Worm (Caenorhabditis elegans) whole organism, midembryonic: Measurements from ENCODE around the gene Y51H4A.1.
A peak's percentile ranks its signal among the peaks of the same experiment; 100 is the strongest.
"Not testable (repeated sequence)": the region's sequence is repeated elsewhere in the genome, so short reads cannot be mapped to it uniquely, and the experiment has no call there.

Source experiments
- T22C8.4 ChIP-seq: fragments of 200-800 bp; sonication (Bioruptor generic); IDR thresholded peaks from 2 replicates; pipeline ENCODE4 v1.3.6; 2022; ENCODE audit warnings: missing genetic modification characterization, missing compliant biosample characterization
- cog-1 ChIP-seq: sonication (generic microtip); optimal IDR thresholded peaks from 2 replicates; lab custom pipeline; 2016; ENCODE audit warnings: missing genetic modification characterization, missing compliant biosample characterization
- flt-1 ChIP-seq: fragments of 200-800 bp; sonication (Bioruptor generic); IDR thresholded peaks from 2 replicates; pipeline ENCODE4 v1.3.6; 2022; ENCODE audit warnings: missing genetic modification characterization, missing compliant biosample characterization
- klf-2 ChIP-seq: fragments of 200-800 bp; sonication (Bioruptor generic); conservative IDR thresholded peaks from 2 replicates; pipeline ENCODE4 v1.3.6; 2022; ENCODE audit warnings: missing genetic modification reagents, missing genetic modification characterization, missing compliant biosample characterization
- med-1 ChIP-seq: sonication (generic microtip); optimal IDR thresholded peaks from 2 replicates; lab custom pipeline; 2017; ENCODE audit warnings: missing genetic modification characterization, mild to moderate bottlenecking, missing compliant biosample characterization, antibody characterized with exemption, missing genetic modification reagents; ENCODE audit not compliant: insufficient read depth
- ref-1 ChIP-seq: fragments of 200-800 bp; sonication (Bioruptor generic); conservative IDR thresholded peaks from 2 replicates; pipeline ENCODE4 v1.3.6; 2022; ENCODE audit warnings: missing genetic modification reagents, missing genetic modification characterization, missing compliant biosample characterization
- tab-1 ChIP-seq: fragments of 200-800 bp; sonication (Bioruptor generic); IDR thresholded peaks from 2 replicates; pipeline ENCODE4 v1.3.6; 2022; ENCODE audit warnings: missing genetic modification characterization, missing compliant biosample characterization
- ztf-23 ChIP-seq: fragments of 200-800 bp; sonication (Bioruptor generic); IDR thresholded peaks from 2 replicates; pipeline ENCODE4 v1.3.6; 2022; ENCODE audit warnings: missing genetic modification reagents, missing genetic modification characterization, missing compliant biosample characterization
- ztf-29 ChIP-seq: fragments of 200-800 bp; sonication (Bioruptor generic); IDR thresholded peaks from 2 replicates; pipeline ENCODE4 v1.3.6; 2022; ENCODE audit warnings: missing genetic modification reagents, missing genetic modification characterization, missing compliant biosample characterization

The Y51H4A.1 gene

DNA sequence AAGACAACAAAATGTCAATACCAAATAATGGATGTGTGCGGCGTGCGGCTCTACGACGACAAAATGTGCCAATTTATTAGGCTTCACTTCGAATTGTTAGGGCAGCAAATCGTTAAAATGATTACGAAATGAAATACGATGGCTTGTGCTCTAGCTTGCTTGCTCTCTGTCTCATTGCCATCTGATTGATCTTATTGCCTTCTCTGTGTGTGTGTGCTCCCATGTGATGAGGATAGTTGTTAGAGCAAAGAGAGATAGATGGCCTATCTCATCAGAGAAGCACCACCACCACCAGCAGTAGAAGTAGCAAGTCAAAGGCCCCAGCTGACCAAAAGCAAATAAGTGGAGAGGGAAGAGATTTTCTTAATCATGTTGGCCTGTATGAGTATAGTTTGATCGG is 19.4 kb upstream of the Y51H4A.1 start:
- TF ChIP-seq med-1 (GFP tag; lab: Kevin White, UChicago): no peak
- TF ChIP-seq T22C8.4 (GFP tag; lab: Robert Waterston, UW): no peak
- TF ChIP-seq tab-1 (GFP tag; lab: Robert Waterston, UW): no peak
- TF ChIP-seq cog-1 (tag; lab: Kevin White, UChicago): no peak
- TF ChIP-seq ref-1 (GFP tag; lab: Robert Waterston, UW): no peak

DNA sequence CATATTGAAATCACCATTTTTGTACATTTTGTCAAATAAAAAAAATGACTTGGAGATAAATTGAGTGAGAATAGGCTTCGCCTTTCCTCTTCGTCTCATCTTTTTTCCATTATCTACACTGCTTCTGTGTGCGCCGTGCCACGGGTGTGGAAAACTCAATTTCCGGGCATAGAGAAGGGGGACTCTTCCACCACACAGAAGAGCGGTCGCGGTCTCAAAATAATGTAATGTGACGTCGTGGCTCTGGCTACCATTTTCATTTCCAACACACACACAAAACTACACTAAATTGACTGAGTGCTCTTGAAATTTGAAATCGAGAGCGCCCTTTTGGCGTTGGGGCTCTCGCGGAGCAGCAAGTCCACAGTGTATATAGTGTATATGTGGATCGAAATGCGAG is 16.9 kb upstream of the Y51H4A.1 start:
- no peak for TF ChIP-seq med-1 (GFP tag; lab: Kevin White, UChicago)

DNA sequence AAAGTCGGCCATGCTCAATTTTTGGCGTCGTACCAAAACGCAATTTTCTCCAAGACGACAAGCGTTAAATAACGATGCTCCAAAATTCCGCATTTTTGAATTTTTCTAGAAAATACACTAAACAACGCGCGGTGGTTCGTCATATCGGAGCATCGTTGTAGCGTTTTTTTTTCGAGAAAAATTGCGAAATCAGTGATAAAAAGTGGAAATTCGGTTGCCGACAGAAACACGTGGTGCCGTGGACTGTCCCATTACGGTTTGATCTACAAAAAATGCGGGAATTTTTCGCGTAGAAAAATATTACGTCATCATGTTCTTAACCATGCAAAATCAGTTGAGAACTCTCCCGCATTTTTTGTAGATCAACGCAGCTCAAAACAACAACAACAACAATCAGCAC is 15.8 kb upstream of the Y51H4A.1 start:
- TF ChIP-seq med-1 (GFP tag; lab: Kevin White, UChicago): no peak

DNA sequence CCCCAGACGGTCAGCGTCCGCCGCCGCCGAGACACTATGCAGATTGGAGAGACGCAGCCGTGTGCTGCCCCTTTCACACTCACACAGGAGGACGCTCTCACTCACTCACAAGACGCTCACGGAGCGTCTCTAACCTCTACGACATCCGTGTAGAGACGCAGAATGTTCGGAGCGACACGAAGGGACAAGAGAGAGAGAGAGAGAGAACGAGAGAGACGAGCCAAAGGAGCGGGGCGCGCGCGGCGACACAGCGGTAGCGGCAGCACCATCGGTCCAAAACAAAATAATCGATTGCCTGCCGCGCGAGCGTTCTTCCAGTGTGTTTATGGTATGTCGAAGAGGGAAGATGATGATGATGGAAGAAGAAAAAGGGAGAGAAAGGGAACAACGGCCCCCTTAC is 15.2 kb upstream of the Y51H4A.1 start:
- TF ChIP-seq ztf-29 (GFP tag; lab: Robert Waterston, UW) (no peak; the same call in 1 of the 2 replicates), klf-2 (GFP tag; lab: Robert Waterston, UW) (no peak), flt-1 (peak; percentile 80; the same call in 1 of the 2 replicates), med-1 (GFP tag; lab: Kevin White, UChicago) (no peak), ztf-23 (no peak; the same call in 1 of the 2 replicates), ref-1 (GFP tag; lab: Robert Waterston, UW) (no peak), cog-1 (tag; lab: Kevin White, UChicago) (peak; percentile 87), T22C8.4 (GFP tag; lab: Robert Waterston, UW) (peak; percentile 80)

DNA sequence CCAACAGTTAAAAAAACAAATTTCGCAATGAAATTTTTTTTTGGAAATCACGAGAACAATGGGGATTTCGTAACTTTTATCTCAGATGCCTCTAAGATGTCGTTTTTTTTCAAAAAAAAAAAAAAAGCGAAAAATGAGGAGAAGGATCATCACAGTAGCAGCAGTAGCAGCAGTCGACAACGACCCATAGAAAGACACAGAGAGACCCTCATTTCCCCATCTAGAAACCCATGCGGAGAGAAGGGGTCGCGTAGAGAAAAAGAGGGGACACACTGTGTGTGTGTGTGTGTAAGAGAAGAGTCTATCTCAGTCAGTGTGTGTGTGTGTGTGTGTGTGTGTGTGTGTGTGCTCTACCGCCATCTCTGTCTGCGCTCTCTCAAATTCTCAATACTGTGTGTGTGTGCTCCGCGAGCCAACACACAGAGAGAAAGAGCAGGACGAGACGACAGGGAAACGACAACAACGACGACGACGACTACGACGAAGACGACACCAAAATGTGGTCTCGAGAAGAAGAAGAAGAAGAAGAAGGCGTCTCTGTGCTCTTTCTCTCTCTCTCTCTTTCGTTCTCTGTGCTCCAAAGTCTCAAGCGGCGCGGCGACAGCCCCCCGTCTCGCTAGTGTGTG is 14.4 kb upstream of the Y51H4A.1 start:
- TF ChIP-seq ztf-23: 0 out of 2 replicates have a peak, but pooled peaks have one; percentile 73
- TF ChIP-seq ztf-29 (GFP tag; lab: Robert Waterston, UW): no peak
- peak; percentile 71 for TF ChIP-seq flt-1
- no peak for TF ChIP-seq klf-2 (GFP tag; lab: Robert Waterston, UW)
- no peak for TF ChIP-seq tab-1 (GFP tag; lab: Robert Waterston, UW)
- TF ChIP-seq cog-1 (tag; lab: Kevin White, UChicago): peak; percentile 67
- TF ChIP-seq T22C8.4 (GFP tag; lab: Robert Waterston, UW): 0 out of 2 replicates have a peak, but pooled peaks have one; percentile 16
- TF ChIP-seq med-1 (GFP tag; lab: Kevin White, UChicago): no peak
- TF ChIP-seq ref-1 (GFP tag; lab: Robert Waterston, UW): no peak

DNA sequence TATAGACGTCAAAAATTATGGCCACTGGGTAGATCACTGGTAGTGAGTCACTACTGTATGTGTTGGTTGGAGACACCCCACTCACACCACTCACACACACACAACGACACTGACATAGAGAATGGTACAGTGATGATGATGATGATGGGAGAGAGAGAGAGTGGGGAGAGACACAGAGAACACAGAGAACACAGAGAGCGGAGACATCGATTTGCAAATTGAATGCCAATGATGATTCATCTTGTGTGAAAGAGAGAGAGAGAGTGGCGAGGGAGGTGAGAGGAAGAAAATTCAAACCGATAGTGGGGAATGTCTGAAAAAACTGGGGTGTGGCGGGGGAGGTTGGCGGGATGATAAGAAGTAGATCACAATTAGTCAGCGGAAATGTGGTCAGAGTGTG is 12.9 kb upstream of the Y51H4A.1 start:
- 0 out of 2 replicates have a peak, but pooled peaks have one; percentile 23 for TF ChIP-seq tab-1 (GFP tag; lab: Robert Waterston, UW)
- 0 out of 2 replicates have a peak, but pooled peaks have one; percentile 17 for TF ChIP-seq T22C8.4 (GFP tag; lab: Robert Waterston, UW)
- no peak for TF ChIP-seq med-1 (GFP tag; lab: Kevin White, UChicago)

DNA sequence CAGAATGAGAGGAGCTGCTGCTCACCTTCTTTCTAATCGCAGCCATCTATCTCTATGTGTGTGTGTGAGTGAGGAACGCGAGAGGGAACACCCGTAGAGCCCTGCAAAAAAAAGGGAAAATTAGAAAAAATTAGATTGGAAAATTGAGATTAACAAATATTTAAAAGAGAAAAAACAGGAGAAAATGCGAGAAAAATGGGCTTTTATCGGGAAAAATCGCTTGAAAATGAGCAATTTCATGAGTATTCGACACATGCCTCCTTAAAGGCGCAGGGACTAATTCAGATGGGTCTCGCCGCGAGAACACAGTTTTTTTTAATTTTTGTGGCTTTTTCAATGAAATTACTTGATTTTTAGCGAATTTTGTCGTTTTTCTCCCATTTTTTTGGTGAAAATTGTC is 11.8 kb upstream of the Y51H4A.1 start, which contains the start of gene rho-1:
Gene rho-1 (minus strand): TSS at position 101 of the 400 bp plus-strand sequence.
- TF ChIP-seq ztf-23 (no peak), flt-1 (no peak), ref-1 (GFP tag; lab: Robert Waterston, UW) (no peak), tab-1 (GFP tag; lab: Robert Waterston, UW) (no peak), klf-2 (GFP tag; lab: Robert Waterston, UW) (no peak), med-1 (GFP tag; lab: Kevin White, UChicago) (no peak), cog-1 (tag; lab: Kevin White, UChicago) (no peak), T22C8.4 (GFP tag; lab: Robert Waterston, UW) (no peak), ztf-29 (GFP tag; lab: Robert Waterston, UW) (no peak)

DNA sequence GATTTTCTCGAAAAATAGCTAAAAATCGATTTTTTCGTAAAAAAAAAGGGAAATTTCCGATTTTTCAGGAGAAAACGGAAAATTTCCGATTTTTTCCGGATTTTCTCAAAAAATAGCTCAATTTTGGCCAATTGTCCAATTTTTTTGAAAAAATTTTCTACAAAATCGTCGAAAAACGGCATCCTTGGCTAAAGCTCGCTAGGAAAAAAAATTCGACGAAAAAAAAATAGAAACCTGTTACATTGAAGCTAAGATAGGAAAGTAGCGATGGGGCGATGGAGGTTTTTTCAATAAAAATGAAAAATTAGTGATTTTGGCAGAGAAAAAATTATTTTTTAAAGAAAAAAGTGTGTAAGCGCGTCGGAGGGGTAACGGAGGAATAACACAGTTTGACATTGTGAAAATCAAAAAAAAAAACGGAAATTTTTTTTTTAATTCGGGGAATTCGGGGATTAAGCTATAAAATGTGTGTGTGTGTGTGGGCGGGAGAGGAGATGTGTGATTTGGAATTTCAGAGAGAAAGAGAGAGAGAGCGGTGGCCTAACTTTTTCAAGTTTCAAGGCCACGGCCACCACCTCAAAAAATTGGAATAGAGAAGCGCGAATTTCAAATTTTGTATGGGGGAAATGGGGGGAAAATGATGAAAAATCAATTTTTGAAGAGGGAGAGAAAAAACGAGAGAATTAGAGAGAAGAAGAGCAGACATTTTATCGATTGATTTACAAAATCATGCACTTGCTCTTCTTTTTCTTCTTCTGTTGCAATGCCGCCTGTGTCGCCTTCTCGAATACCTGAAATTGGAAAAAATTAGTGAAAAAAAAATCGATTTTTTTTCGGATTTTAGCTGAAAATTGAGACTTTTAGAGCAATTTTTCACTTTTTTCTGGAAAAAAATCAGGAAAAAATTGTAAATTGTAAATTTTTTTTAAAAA is 6.4 kb upstream of the Y51H4A.1 start:
- TF ChIP-seq flt-1: no peak
- TF ChIP-seq T22C8.4 (GFP tag; lab: Robert Waterston, UW): 0 out of 2 replicates have a peak, but pooled peaks have one; percentile 50
- no peak for TF ChIP-seq med-1 (GFP tag; lab: Kevin White, UChicago)
- no peak for TF ChIP-seq ref-1 (GFP tag; lab: Robert Waterston, UW)
- TF ChIP-seq klf-2 (GFP tag; lab: Robert Waterston, UW): no peak

DNA sequence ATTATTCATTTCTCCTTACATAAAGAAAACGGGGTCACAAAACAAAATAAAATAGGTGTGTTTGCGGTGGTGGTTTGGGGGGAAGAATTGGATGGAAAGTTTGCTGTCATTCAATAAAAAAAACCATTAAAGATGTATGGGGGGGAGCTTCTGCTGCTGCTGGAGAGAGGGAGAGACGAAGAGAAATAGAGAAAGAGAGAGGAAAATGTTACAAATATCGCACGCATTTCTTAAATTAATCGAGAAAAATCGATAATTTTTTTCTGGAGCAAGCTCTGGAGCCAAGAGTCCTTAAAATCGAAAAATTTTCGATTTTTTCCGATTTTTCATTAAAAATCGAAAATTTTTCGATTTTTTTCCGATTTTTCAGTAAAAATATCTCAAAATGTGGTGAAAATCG is 5.7 kb upstream of the Y51H4A.1 start:
- TF ChIP-seq flt-1 (no peak), T22C8.4 (GFP tag; lab: Robert Waterston, UW) (peak; percentile 51; the same call in 1 of the 2 replicates), tab-1 (GFP tag; lab: Robert Waterston, UW) (no peak)

DNA sequence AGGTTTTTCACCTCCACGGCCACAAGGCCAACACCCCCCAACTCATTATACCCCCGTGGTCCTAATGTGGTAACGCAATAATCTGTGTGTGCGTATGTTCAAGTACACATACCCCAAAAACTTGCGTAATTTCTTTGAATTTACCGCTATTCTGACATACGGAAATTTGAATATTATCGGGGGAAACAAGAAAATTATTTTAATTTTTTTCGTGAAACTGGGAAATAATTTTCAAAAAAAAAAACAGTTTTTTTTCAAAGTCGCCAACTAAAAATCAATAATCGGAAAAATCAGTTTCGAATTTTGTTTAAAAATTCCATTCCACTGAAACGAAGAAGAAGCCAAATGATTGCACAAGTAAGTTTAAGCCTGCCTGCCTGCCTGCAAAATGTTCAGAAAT is 3.8 kb upstream of the Y51H4A.1 start, which contains the start of gene Y51H4A.938:
Gene Y51H4A.938 (plus strand): TSS at position 301 of the 400 bp plus-strand sequence.
- TF ChIP-seq tab-1, ref-1, ztf-29 (GFP tag; lab: Robert Waterston, UW): not testable (repeated sequence)
